Worm (Caenorhabditis elegans): ENCODE data around the gene larp-1.
"Not testable (repeated sequence)": the region's sequence is repeated elsewhere in the genome, so short reads cannot be mapped to it uniquely, and the experiment has no call there.

larp-1 gene

DNA sequence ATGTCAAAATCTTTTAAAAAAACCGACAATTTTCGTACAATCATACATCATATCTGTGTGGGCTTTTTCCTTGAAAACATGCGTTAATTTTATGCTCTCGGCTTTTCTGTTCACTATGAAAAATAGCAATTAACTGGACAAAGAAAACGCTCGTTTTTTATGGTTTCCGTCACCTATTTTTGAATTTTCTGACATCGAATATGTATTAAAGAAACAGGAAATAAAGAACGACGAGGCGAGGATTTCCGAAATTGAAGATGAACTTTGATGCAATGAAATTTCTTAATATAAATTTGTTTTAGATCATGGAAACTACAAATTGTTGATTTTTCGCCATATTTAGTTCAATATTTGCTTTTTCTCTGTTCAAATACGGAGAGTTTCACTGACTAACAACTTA is 33.5 kb downstream of the larp-1 start:
- TF ChIP-seq nhr-28 (tag; optimal IDR thresholded peaks at IDR 0.05) = no peak
- no peak for TF ChIP-seq ztf-4 (tag; optimal IDR thresholded peaks at IDR 0.05)
- TF ChIP-seq lsy-12 (tag; optimal IDR thresholded peaks at IDR 0.05) = no peak
- no peak for TF ChIP-seq unc-39 (tag; optimal IDR thresholded peaks at IDR 0.05)
- TF ChIP-seq lin-39 (tag; optimal IDR thresholded peaks at IDR 0.05) = no peak
- TF ChIP-seq egl-5 (tag; optimal IDR thresholded peaks at IDR 0.05) = no peak
- TF ChIP-seq nhr-76 (tag; optimal IDR thresholded peaks at IDR 0.05) = no peak
- TF ChIP-seq ama-1 (optimal IDR thresholded peaks at IDR 0.05) = no peak
- no peak for TF ChIP-seq snpc-4 (tag; optimal IDR thresholded peaks at IDR 0.05)
- no peak for TF ChIP-seq egl-27 (tag; optimal IDR thresholded peaks at IDR 0.05)
- no peak for TF ChIP-seq R02D3.7 (tag; optimal IDR thresholded peaks at IDR 0.05)
- no peak for TF ChIP-seq nhr-43 (tag; optimal IDR thresholded peaks at IDR 0.05; ENCODE audit: poor library complexity, severe bottlenecking)
- no peak for TF ChIP-seq skn-1 (tag; optimal IDR thresholded peaks at IDR 0.05)
- no peak for TF ChIP-seq elt-1 (tag; optimal IDR thresholded peaks at IDR 0.05)
- TF ChIP-seq ZK546.5 (tag; optimal IDR thresholded peaks at IDR 0.05) = no peak
- TF ChIP-seq eor-1 (tag; optimal IDR thresholded peaks at IDR 0.05) = no peak
- no peak for TF ChIP-seq nhr-237 (tag; optimal IDR thresholded peaks at IDR 0.05)
- no peak for TF ChIP-seq fos-1 (tag; optimal IDR thresholded peaks at IDR 0.05)

DNA sequence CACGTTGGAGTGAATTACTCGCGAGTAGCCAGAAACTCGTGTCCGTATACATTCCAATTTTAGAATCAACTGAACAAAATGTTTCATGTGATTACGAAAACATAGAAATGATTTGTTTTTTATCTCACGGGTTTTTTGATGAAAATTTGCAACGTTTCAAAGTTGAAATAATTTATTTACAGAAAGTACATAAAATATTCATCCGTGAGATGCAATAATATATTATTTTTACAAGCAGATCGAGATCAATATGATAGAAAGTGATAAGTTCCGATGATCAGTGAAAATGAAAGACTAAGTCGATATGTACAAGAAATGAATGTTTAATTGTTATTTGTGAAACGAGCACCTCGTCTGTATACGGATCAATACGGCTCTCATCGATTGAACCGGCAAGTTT is 37.1 kb downstream of the larp-1 start, which contains the start of gene C27F2.6:
Gene C27F2.6, minus strand, starts transcription at position 101 of the 400 bp plus-strand sequence.
- TF ChIP-seq unc-62 (GFP tag; optimal IDR thresholded peaks at IDR 0.05); lin-39 (tag; optimal IDR thresholded peaks at IDR 0.05); zag-1 (tag; optimal IDR thresholded peaks at IDR 0.05): not testable (repeated sequence)

DNA sequence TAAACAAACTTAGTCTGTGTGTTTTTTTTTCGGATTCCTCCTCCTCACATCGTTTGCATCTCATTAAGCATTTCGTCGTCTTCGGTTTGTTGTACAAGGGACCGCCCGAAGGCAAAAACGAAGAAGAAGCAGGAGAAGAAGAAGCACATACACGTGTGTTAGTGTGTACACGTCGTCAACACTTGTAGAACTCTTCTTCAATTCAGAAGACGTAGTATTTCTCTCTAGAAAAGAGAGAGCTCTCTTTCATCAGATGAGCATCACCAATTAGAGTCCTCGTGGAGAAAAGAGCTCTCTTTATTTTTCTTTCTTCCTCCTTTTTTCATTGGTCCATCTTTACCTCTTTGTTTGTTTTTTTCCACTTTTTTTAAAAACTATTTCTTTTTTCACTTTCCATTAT is 49.3 kb downstream of the larp-1 start:
- no peak for TF ChIP-seq lsy-12 (tag; optimal IDR thresholded peaks at IDR 0.05)
- no peak for TF ChIP-seq elt-3 (tag; optimal IDR thresholded peaks at IDR 0.05)
- peak; percentile 12 for TF ChIP-seq nfya-1 (tag; optimal IDR thresholded peaks at IDR 0.05; ENCODE audit: insufficient read depth)

DNA sequence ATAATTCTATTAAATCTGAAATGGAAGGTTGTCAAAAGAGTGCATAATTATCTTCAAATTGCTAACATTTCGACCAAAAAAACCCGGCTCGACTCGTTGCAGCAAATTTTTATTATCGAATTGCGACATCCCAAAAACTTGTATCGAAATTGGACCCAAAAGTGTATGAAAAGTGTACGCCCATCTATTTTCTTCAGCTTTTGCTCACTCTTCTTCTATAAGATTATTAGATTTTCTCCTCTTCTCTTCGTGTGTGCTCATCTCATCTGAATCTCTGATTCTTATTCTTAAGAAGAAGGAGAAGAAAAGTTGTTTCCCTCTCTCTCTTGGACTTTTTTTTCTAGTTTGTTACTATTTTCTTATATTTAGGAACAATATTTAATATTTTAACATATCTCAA is 50.2 kb downstream of the larp-1 start:
- TF ChIP-seq lin-15B (tag; optimal IDR thresholded peaks at IDR 0.05) (no peak), fkh-10 (GFP tag; optimal IDR thresholded peaks at IDR 0.05) (peak; percentile 94), nhr-11 (tag; optimal IDR thresholded peaks at IDR 0.05) (no peak), sea-2 (GFP tag; optimal IDR thresholded peaks at IDR 0.05) (no peak), egl-27 (tag; optimal IDR thresholded peaks at IDR 0.05) (no peak)

DNA sequence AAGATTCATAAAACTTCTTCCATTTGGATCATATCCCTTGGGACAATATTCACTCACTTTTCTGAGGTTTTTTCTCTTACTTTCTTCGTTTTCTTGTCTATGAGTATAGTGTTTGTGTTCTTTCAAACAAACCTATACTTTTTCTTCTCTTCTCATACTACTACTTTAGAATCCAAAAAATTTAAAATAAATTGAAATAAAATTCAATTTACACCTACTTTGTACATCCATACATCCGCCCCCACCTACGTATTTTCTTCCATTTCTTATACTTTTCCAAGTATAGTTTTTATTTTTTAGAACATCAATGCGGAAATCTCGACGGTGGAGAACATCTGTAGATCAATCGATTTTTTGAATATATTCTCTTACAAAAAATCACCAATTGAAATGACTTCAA is 52.2 kb downstream of the larp-1 start, which contains the start of gene nca-2:
Gene nca-2, plus strand, starts transcription at position 301 of the 400 bp plus-strand sequence.
- TF ChIP-seq sea-2 (GFP tag; optimal IDR thresholded peaks at IDR 0.05) (no peak), skn-1 (tag; optimal IDR thresholded peaks at IDR 0.05) (no peak), pqm-1 (tag; optimal IDR thresholded peaks at IDR 0.05) (no peak), unc-62 (GFP tag; optimal IDR thresholded peaks at IDR 0.05) (no peak), nfya-1 (tag; optimal IDR thresholded peaks at IDR 0.05; ENCODE audit: insufficient read depth) (no peak), zag-1 (tag; optimal IDR thresholded peaks at IDR 0.05) (no peak), hmg-11 (tag; optimal IDR thresholded peaks at IDR 0.05) (no peak), tbx-2 (tag; optimal IDR thresholded peaks at IDR 0.05) (no peak), ZK546.5 (tag; optimal IDR thresholded peaks at IDR 0.05) (no peak)

DNA sequence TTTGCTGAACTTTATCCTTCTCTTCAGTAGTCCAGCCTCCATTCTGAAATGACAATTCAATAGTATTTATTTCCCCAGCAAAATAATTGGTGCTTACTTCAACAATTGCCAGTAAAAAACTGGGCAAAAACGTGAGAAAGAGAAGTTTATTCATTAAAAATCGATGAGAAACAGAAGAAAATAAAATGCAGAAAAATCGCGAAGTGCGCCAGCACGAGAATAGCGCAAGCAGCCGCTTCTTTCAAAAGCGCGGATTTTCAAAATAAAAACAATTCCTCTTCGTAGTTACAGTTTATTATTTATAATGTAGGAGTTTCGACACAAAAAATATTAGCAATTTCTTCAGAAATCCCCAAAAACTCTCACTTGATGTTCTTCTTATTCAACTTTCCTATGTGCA is 54.6 kb downstream of the larp-1 start, which contains the start of gene C27F2.9:
Gene C27F2.9, minus strand, starts transcription at position 159 of the 400 bp plus-strand sequence.
- TF ChIP-seq fkh-2 (tag; optimal IDR thresholded peaks at IDR 0.05) (peak; percentile 22), ceh-28 (tag; optimal IDR thresholded peaks at IDR 0.05) (peak; percentile 75), snpc-4 (tag; optimal IDR thresholded peaks at IDR 0.05) (peak; percentile 91), fos-1 (tag; optimal IDR thresholded peaks at IDR 0.05) (no peak), ztf-11 (tag; optimal IDR thresholded peaks at IDR 0.05) (no peak), ztf-4 (tag; optimal IDR thresholded peaks at IDR 0.05) (no peak), egl-5 (tag; optimal IDR thresholded peaks at IDR 0.05) (peak; percentile 12), elt-1 (tag; optimal IDR thresholded peaks at IDR 0.05) (no peak), nhr-23 (tag; optimal IDR thresholded peaks at IDR 0.05) (peak; percentile 91), eor-1 (tag; optimal IDR thresholded peaks at IDR 0.05) (no peak), ZK546.5 (tag; optimal IDR thresholded peaks at IDR 0.05) (no peak), nhr-12 (tag; optimal IDR thresholded peaks at IDR 0.05) (no peak), unc-39 (tag; optimal IDR thresholded peaks at IDR 0.05) (no peak), nfya-1 (tag; optimal IDR thresholded peaks at IDR 0.05; ENCODE audit: insufficient read depth) (peak; percentile 92), zag-1 (tag; optimal IDR thresholded peaks at IDR 0.05) (no peak), fkh-10 (GFP tag; optimal IDR thresholded peaks at IDR 0.05) (peak; percentile 3), lin-15B (tag; optimal IDR thresholded peaks at IDR 0.05) (peak; percentile 84), daf-12 (tag; optimal IDR thresholded peaks at IDR 0.05) (no peak), unc-62 (GFP tag; optimal IDR thresholded peaks at IDR 0.05) (no peak), aly-2 (tag; optimal IDR thresholded peaks at IDR 0.05) (no peak), tbx-2 (tag; optimal IDR thresholded peaks at IDR 0.05) (peak; percentile 70), elt-2 (tag; optimal IDR thresholded peaks at IDR 0.05) (peak; percentile 55), jun-1 (tag; optimal IDR thresholded peaks at IDR 0.05) (peak; percentile 60), mml-1 (tag; optimal IDR thresholded peaks at IDR 0.05) (no peak), pqm-1 (tag; optimal IDR thresholded peaks at IDR 0.05) (peak; percentile 34), skn-1 (tag; optimal IDR thresholded peaks at IDR 0.05) (peak; percentile 64), nhr-43 (tag; optimal IDR thresholded peaks at IDR 0.05; ENCODE audit: poor library complexity, severe bottlenecking) (peak; percentile 83), ceh-82 (tag; optimal IDR thresholded peaks at IDR 0.05) (peak; percentile 27), ceh-9 (tag; optimal IDR thresholded peaks at IDR 0.05) (no peak)

All from whole organism, L3 larva.